Worm (Caenorhabditis elegans) whole organism, L1 larva: ENCODE measurements around the gene act-2.

Source experiments
- C04F5.9 ChIP-seq: sonication (generic microtip); optimal IDR thresholded peaks from 2 replicates; lab custom pipeline; 2016; ENCODE audit warnings: missing genetic modification characterization, missing compliant biosample characterization
- C16A3.4 ChIP-seq: fragments of 150-350 bp; optimal IDR thresholded peaks from 2 replicates; lab custom pipeline; 2014; ENCODE audit warnings: missing biosample characterization, missing genetic modification characterization
- C34B4.2 ChIP-seq: sonication (generic microtip); optimal IDR thresholded peaks from 2 replicates; lab custom pipeline; 2017; ENCODE audit warnings: mild to moderate bottlenecking, missing genetic modification characterization, missing compliant biosample characterization
- F16B12.6 ChIP-seq: fragments of 150-350 bp; optimal IDR thresholded peaks from 2 replicates; lab custom pipeline; 2014; ENCODE audit warnings: missing biosample characterization, missing genetic modification characterization
- aha-1 ChIP-seq: fragments of 150-350 bp; optimal IDR thresholded peaks from 2 replicates; lab custom pipeline; 2014; ENCODE audit warnings: missing biosample characterization, missing genetic modification characterization
- aly-2 ChIP-seq: fragments of 150-350 bp; optimal IDR thresholded peaks from 2 replicates; lab custom pipeline; 2014; ENCODE audit warnings: missing biosample characterization, missing genetic modification characterization
- ama-1 ChIP-seq: fragments of 150-350 bp; optimal IDR thresholded peaks from 2 replicates; lab custom pipeline; 2014
- blmp-1 ChIP-seq: fragments of 150-350 bp; optimal IDR thresholded peaks from 2 replicates; lab custom pipeline; 2014; ENCODE audit warnings: missing biosample characterization, missing genetic modification characterization
- ceh-63 ChIP-seq: fragments of 200-800 bp; sonication (Bioruptor generic); optimal IDR thresholded peaks from 2 replicates; lab custom pipeline; 2018; ENCODE audit warnings: mild to moderate bottlenecking, missing genetic modification characterization, missing compliant biosample characterization
- ceh-82 ChIP-seq, 3 experiments: fragments of 150-350 bp in 1 of 3; sonication (generic microtip) in 2 of 3; optimal IDR thresholded peaks; 2 replicates each; lab custom pipeline; 2014 to 2017; ENCODE audit warnings: missing biosample characterization in 3 of 3, missing genetic modification characterization in 3 of 3
- ces-1 ChIP-seq: fragments of 150-350 bp; optimal IDR thresholded peaks from 2 replicates; lab custom pipeline; 2014; ENCODE audit warnings: missing biosample characterization, missing genetic modification reagents, missing genetic modification characterization
- dpl-1 ChIP-seq, 3 experiments: fragments of 150-350 bp in 2 of 3; sonication (generic microtip) in 1 of 3; optimal IDR thresholded peaks; 2 replicates each; lab custom pipeline; 2014 to 2017; ENCODE audit warnings: missing biosample characterization in 3 of 3, missing genetic modification characterization in 3 of 3, missing genetic modification reagents in 3 of 3
- dsc-1 ChIP-seq: sonication (generic microtip); optimal IDR thresholded peaks from 2 replicates; lab custom pipeline; 2016; ENCODE audit warnings: mild to moderate bottlenecking, missing genetic modification characterization, missing compliant biosample characterization
- efl-1 ChIP-seq, 4 experiments: fragments of 150-350 bp; optimal IDR thresholded peaks in 3 of 4; peaks in 1 of 4; 1 replicate in 1 of 4; 2 replicates in 3 of 4; lab custom pipeline; 2014; ENCODE audit warnings: missing biosample characterization in 2 of 4, missing genetic modification characterization in 2 of 4, missing genetic modification reagents in 2 of 4
- efl-3 ChIP-seq: fragments of 200-800 bp; sonication (Bioruptor generic); optimal IDR thresholded peaks from 2 replicates; lab custom pipeline; 2018; ENCODE audit warnings: mild to moderate bottlenecking, missing genetic modification characterization, missing compliant biosample characterization
- egl-13 ChIP-seq: sonication (generic microtip); optimal IDR thresholded peaks from 2 replicates; lab custom pipeline; 2016; ENCODE audit warnings: missing genotype, missing genetic modification reagents, missing genetic modification characterization, missing compliant biosample characterization
- elt-3 ChIP-seq, 6 experiments: fragments of 150-350 bp in 1 of 6; sonication (generic microtip); optimal IDR thresholded peaks; 2 replicates each; lab custom pipeline; 2017 to 2018; ENCODE audit warnings: missing biosample characterization in 6 of 6, missing genetic modification characterization in 6 of 6, inconsistent platforms in 1 of 6
- fkh-8 ChIP-seq: sonication (generic microtip); optimal IDR thresholded peaks from 2 replicates; lab custom pipeline; 2016; ENCODE audit warnings: mild to moderate bottlenecking, missing genetic modification characterization, missing compliant biosample characterization
- fos-1 ChIP-seq: fragments of 150-350 bp; optimal IDR thresholded peaks from 2 replicates; lab custom pipeline; 2014; ENCODE audit warnings: missing biosample characterization, missing genetic modification characterization
- grh-1 ChIP-seq: fragments of 200-800 bp; sonication (Bioruptor generic); IDR thresholded peaks from 2 replicates; pipeline ENCODE4 v1.3.6; 2022; ENCODE audit warnings: missing genetic modification reagents, missing genetic modification characterization, missing compliant biosample characterization
- hpl-2 ChIP-seq: fragments of 150-350 bp; optimal IDR thresholded peaks from 2 replicates; lab custom pipeline; 2014; ENCODE audit warnings: missing biosample characterization, missing genetic modification reagents, missing genetic modification characterization
- irx-1 ChIP-seq: sonication (generic microtip); optimal IDR thresholded peaks from 2 replicates; lab custom pipeline; 2016; ENCODE audit warnings: missing genetic modification characterization, missing compliant biosample characterization
- jun-1 ChIP-seq: fragments of 150-350 bp; optimal IDR thresholded peaks from 2 replicates; lab custom pipeline; 2014; ENCODE audit warnings: missing biosample characterization, missing genetic modification reagents, missing genetic modification characterization
- lin-13 ChIP-seq: fragments of 150-350 bp; optimal IDR thresholded peaks from 2 replicates; lab custom pipeline; 2014; ENCODE audit warnings: missing biosample characterization, missing genetic modification reagents, missing genetic modification characterization
- lin-14 ChIP-seq: fragments of 200-800 bp; sonication (Bioruptor generic); optimal IDR thresholded peaks from 2 replicates; lab custom pipeline; 2018; ENCODE audit warnings: mild to moderate bottlenecking, missing genetic modification characterization, moderate library complexity, missing compliant biosample characterization
- lin-15B ChIP-seq: fragments of 150-350 bp; sonication (generic microtip); optimal IDR thresholded peaks from 3 replicates; lab custom pipeline; 2014; ENCODE audit warnings: missing biosample characterization, missing genetic modification characterization
- lin-35 ChIP-seq, 2 experiments: fragments of 150-350 bp; optimal IDR thresholded peaks; 2 replicates each; lab custom pipeline; 2014; ENCODE audit warnings: missing biosample characterization in 2 of 2, missing genetic modification characterization in 2 of 2, missing genetic modification reagents in 2 of 2
- lsy-2 ChIP-seq, 2 experiments: fragments of 150-350 bp; optimal IDR thresholded peaks; 2 replicates each; lab custom pipeline; 2014; ENCODE audit warnings: missing biosample characterization in 2 of 2, missing genetic modification characterization in 2 of 2
- mdl-1 ChIP-seq, 2 experiments: fragments of 150-350 bp; optimal IDR thresholded peaks; 2 replicates each; lab custom pipeline; 2014 to 2017; ENCODE audit warnings: missing biosample characterization in 2 of 2, missing genetic modification characterization in 2 of 2, inconsistent platforms in 1 of 2
- mep-1 ChIP-seq: fragments of 150-350 bp; optimal IDR thresholded peaks from 2 replicates; lab custom pipeline; 2014; ENCODE audit warnings: missing biosample characterization, missing genetic modification characterization
- nhr-11 ChIP-seq: fragments of 150-350 bp; optimal IDR thresholded peaks from 2 replicates; lab custom pipeline; 2014; ENCODE audit warnings: missing biosample characterization, missing genetic modification characterization
- nhr-12 ChIP-seq: sonication (generic microtip); optimal IDR thresholded peaks from 2 replicates; lab custom pipeline; 2017; ENCODE audit warnings: missing biosample characterization, missing genetic modification characterization
- nhr-20 ChIP-seq: sonication (generic microtip); optimal IDR thresholded peaks from 2 replicates; lab custom pipeline; 2016; ENCODE audit warnings: mild to moderate bottlenecking, missing genetic modification characterization, missing compliant biosample characterization
- nhr-237 ChIP-seq: fragments of 150-350 bp; optimal IDR thresholded peaks from 2 replicates; lab custom pipeline; 2014; ENCODE audit warnings: missing biosample characterization, missing genetic modification characterization
- nhr-71 ChIP-seq: sonication (generic microtip); optimal IDR thresholded peaks from 2 replicates; lab custom pipeline; 2016; ENCODE audit warnings: mild to moderate bottlenecking, missing genetic modification characterization, moderate library complexity, missing compliant biosample characterization
- nhr-76 ChIP-seq: sonication (generic microtip); optimal IDR thresholded peaks from 2 replicates; lab custom pipeline; 2017; ENCODE audit warnings: missing biosample characterization, missing genetic modification characterization
- nhr-84 ChIP-seq: sonication (generic microtip); optimal IDR thresholded peaks from 2 replicates; lab custom pipeline; 2017; ENCODE audit warnings: missing biosample characterization, missing genetic modification characterization
- pag-3 ChIP-seq: sonication (generic microtip); optimal IDR thresholded peaks from 2 replicates; lab custom pipeline; 2017; ENCODE audit warnings: missing genetic modification characterization, mild to moderate bottlenecking, missing compliant biosample characterization, antibody characterized with exemption, borderline replicate concordance; ENCODE audit not compliant: insufficient read depth
- pax-3 ChIP-seq: fragments of 200-800 bp; sonication (Bioruptor generic); optimal IDR thresholded peaks from 2 replicates; lab custom pipeline; 2018; ENCODE audit warnings: mild to moderate bottlenecking, missing genetic modification characterization, moderate library complexity, missing compliant biosample characterization
- pqm-1 ChIP-seq: sonication (generic microtip); optimal IDR thresholded peaks from 3 replicates; lab custom pipeline; 2017; ENCODE audit warnings: missing biosample characterization, missing genetic modification characterization
- snpc-4 ChIP-seq: fragments of 150-350 bp; optimal IDR thresholded peaks from 2 replicates; lab custom pipeline; 2014; ENCODE audit warnings: missing biosample characterization, missing genetic modification characterization
- snu-23 ChIP-seq: sonication (generic microtip); optimal IDR thresholded peaks from 2 replicates; lab custom pipeline; 2016; ENCODE audit warnings: missing genetic modification characterization, missing compliant biosample characterization
- sptf-1 ChIP-seq: fragments of 150-350 bp; optimal IDR thresholded peaks from 2 replicates; lab custom pipeline; 2014; ENCODE audit warnings: missing biosample characterization, missing genetic modification characterization
- sup-37 ChIP-seq: fragments of 200-800 bp; sonication (Bioruptor generic); optimal IDR thresholded peaks from 2 replicates; lab custom pipeline; 2018; ENCODE audit warnings: mild to moderate bottlenecking, missing genetic modification characterization, missing compliant biosample characterization
- unc-130 ChIP-seq: fragments of 150-350 bp; optimal IDR thresholded peaks from 2 replicates; lab custom pipeline; 2017; ENCODE audit warnings: missing biosample characterization, missing genetic modification characterization, inconsistent platforms
- unc-30 ChIP-seq: sonication (generic microtip); optimal IDR thresholded peaks from 2 replicates; lab custom pipeline; 2017; ENCODE audit warnings: missing biosample characterization, missing genetic modification characterization
- unc-62 ChIP-seq: fragments of 150-350 bp; optimal IDR thresholded peaks from 2 replicates; lab custom pipeline; 2014; ENCODE audit warnings: missing biosample characterization, missing genetic modification reagents, missing genetic modification characterization
- unc-86 ChIP-seq: sonication (generic microtip); optimal IDR thresholded peaks from 2 replicates; lab custom pipeline; 2016; ENCODE audit warnings: missing genetic modification characterization, missing compliant biosample characterization
- unc-98 ChIP-seq: fragments of 200-800 bp; sonication (Bioruptor generic); IDR thresholded peaks from 2 replicates; pipeline ENCODE4 v1.3.6; 2022; ENCODE audit warnings: missing genetic modification characterization, missing compliant biosample characterization
- xbp-1 ChIP-seq: sonication (generic microtip); optimal IDR thresholded peaks from 2 replicates; lab custom pipeline; 2016; ENCODE audit warnings: missing genetic modification characterization, missing compliant biosample characterization
- zip-4 ChIP-seq: fragments of 200-800 bp; sonication (Bioruptor generic); optimal IDR thresholded peaks from 2 replicates; lab custom pipeline; 2018; ENCODE audit warnings: mild to moderate bottlenecking, missing genetic modification characterization, moderate library complexity, missing compliant biosample characterization
- ztf-11 ChIP-seq, 2 experiments: sonication (generic microtip); optimal IDR thresholded peaks; 2 replicates each; lab custom pipeline; 2016 to 2017; ENCODE audit warnings: missing genetic modification characterization in 2 of 2, missing biosample characterization in 1 of 2, missing compliant biosample characterization in 1 of 2
- ztf-4 ChIP-seq: fragments of 150-350 bp; optimal IDR thresholded peaks from 2 replicates; lab custom pipeline; 2014; ENCODE audit warnings: missing biosample characterization, missing genetic modification characterization

The act-2 gene

DNA sequence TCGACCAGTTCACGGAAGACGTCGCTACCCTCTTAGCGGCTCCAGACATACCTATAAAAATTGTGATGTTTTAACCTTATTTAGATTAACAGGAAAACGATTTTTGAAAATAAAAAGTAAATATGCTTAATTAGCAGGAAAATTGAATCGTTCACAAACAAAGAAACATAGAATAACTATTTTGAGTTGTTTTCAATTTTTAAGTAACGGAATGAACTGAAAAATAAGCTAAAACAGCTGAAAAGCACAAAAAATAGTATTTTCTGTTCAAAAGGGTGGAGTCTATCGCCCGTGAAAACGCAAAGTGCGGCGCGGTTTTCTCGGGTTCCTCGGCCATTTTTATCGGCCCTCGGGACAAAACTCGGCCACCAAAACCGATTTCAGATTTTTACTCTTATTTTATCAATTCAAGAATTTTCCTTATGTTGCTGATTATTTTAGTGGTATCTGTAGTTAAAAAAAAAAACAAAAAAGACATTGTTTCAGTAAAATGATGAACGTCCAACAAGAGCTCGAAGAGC lies 45.9 kb upstream of the act-2 start, which contains the start of the genes atp-5 and lmtr-3:
Gene atp-5, minus strand, starts transcription at position 51 of the 521 bp plus-strand sequence.
Gene lmtr-3, plus strand, starts transcription at position 370 of the 521 bp plus-strand sequence.
- TF ChIP-seq ces-1 (no peak), zip-4 (GFP tag; lab: Kevin White, UChicago) (no peak), nhr-11 (tag; lab: Kevin White, UChicago) (no peak), pax-3 (tag; lab: Kevin White, UChicago) (peak; percentile 68), aha-1 (no peak), nhr-12 (tag; lab: Kevin White, UChicago) (no peak), lsy-2 (tag; optimal IDR thresholded peaks at IDR 0.05; lab: Kevin White, UChicago) (peak; percentile 66 to 78), dpl-1 (GFP tag; optimal IDR thresholded peaks at IDR 0.05; lab: Kevin White, UChicago) (peak; percentile 68 to 81 (median 69)), lin-13 (peak; percentile 59), lin-15B (tag; lab: Kevin White, UChicago) (peak; percentile 64), xbp-1 (tag; lab: Kevin White, UChicago) (peak; percentile 66), fos-1 (no peak), pag-3 (peak; percentile 1), lin-35 (GFP tag; optimal IDR thresholded peaks at IDR 0.05; lab: Kevin White, UChicago) (peak; percentile 70 to 80), nhr-76 (tag; lab: Kevin White, UChicago) (no peak), unc-130 (peak; percentile 62), C34B4.2 (no peak), jun-1 (peak; percentile 54), efl-3 (GFP tag; lab: Kevin White, UChicago) (no peak), snu-23 (GFP tag; lab: Kevin White, UChicago) (peak; percentile 82), mdl-1 (tag; optimal IDR thresholded peaks at IDR 0.05; lab: Kevin White, UChicago) (peak in 1 of 2 experiments; percentile 55), fkh-8 (tag; lab: Kevin White, UChicago) (peak; percentile 85), nhr-84 (tag; lab: Kevin White, UChicago) (no peak), ceh-63 (no peak), ztf-4 (tag; lab: Kevin White, UChicago) (no peak), hpl-2 (GFP tag; lab: Kevin White, UChicago) (no peak), mep-1 (tag; lab: Kevin White, UChicago) (peak; percentile 75), lin-14 (GFP tag; lab: Kevin White, UChicago) (peak; percentile 90), efl-1 (optimal IDR thresholded peaks at IDR 0.05; lab: Kevin White, UChicago) (peak; percentile 70 to 71), efl-1 (GFP tag; optimal IDR thresholded peaks at IDR 0.05 in 1 of 2; lab: Kevin White, UChicago) (peak; percentile 74 to 95), ztf-11 (tag; optimal IDR thresholded peaks at IDR 0.05; lab: Kevin White, UChicago) (peak in 1 of 2 experiments; percentile 81), unc-30 (no peak), unc-62 (GFP tag; lab: Kevin White, UChicago) (no peak), sup-37 (GFP tag; lab: Kevin White, UChicago) (no peak), nhr-237 (tag; lab: Kevin White, UChicago) (no peak), ceh-82 (tag; optimal IDR thresholded peaks at IDR 0.05; lab: Kevin White, UChicago) (peak; percentile 15 to 81 (median 53)), ama-1 (no peak), F16B12.6 (no peak), aly-2 (tag; lab: Kevin White, UChicago) (no peak), elt-3 (tag; optimal IDR thresholded peaks at IDR 0.05; lab: Kevin White, UChicago) (peak in 1 of 6 experiments; percentile 68), irx-1 (tag; lab: Kevin White, UChicago) (peak; percentile 79), grh-1 (GFP tag; lab: Robert Waterston, UW) (no peak), C16A3.4 (tag; lab: Kevin White, UChicago) (peak; percentile 73), dsc-1 (tag; lab: Kevin White, UChicago) (peak; percentile 72), blmp-1 (tag; lab: Kevin White, UChicago) (peak; percentile 39), egl-13 (tag; lab: Kevin White, UChicago) (peak; percentile 58), nhr-20 (peak; percentile 78), sptf-1 (tag; lab: Kevin White, UChicago) (no peak), unc-98 (peak; percentile 52), snpc-4 (peak; percentile 63), C04F5.9 (tag; lab: Kevin White, UChicago) (peak; percentile 32), unc-86 (peak; percentile 58), pqm-1 (tag; lab: Kevin White, UChicago) (no peak), nhr-71 (tag; lab: Kevin White, UChicago) (peak; percentile 89)
